Worm (Caenorhabditis elegans): ENCODE data around the gene F40F8.5.

DNA sequence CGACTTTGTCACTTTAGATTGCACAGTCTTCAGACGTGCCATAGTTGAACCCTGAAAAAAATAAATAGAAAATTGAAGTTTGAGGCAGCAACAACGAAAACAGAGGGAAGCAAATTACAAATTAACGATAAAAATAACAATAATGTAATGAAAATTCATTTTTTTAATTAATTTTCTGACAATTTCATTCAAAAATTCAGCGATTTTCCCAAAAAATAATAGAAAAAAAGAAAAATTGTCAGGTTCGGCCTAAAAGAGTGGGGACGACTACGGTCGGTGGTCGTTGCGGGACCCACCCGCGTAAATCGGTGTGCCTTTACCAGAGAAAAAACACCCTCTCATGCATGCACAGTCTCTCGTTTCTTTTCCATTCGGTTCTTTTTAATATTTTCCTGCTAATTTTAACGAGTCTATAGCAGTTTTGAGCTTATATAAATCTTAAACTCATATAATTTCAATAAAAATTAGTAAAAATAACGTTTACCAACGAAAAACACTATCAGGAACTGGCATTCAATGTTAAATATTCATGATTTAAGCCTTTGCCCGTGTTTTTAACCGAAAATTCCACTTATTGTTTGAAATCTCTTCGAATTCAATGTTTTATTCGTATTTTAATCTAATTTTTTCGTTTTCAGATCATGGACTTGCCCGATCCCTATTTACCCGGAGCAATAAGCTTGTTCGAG is 8.3 kb downstream of the F40F8.5 start, which contains the start of the genes rps-9 and lsm-1:
- TF ChIP-seq B0035.1 (tag; optimal IDR thresholded peaks at IDR 0.05): no peak
- no peak for TF ChIP-seq rpc-1 (optimal IDR thresholded peaks at IDR 0.05)
- no peak for TF ChIP-seq rpc-1 (tag; optimal IDR thresholded peaks at IDR 0.05)
